Worm (Caenorhabditis elegans) whole organism, mixed stage, embryonic: ENCODE results near the gene snb-6.

Experiments used
- M03D4.4 ChIP-seq: sonication (generic microtip); optimal IDR thresholded peaks from 2 replicates; lab custom pipeline; 2017; ENCODE audit warnings: mild to moderate bottlenecking, missing genetic modification characterization, missing compliant biosample characterization
- bed-3 ChIP-seq: fragments of 200-800 bp; sonication (Bioruptor generic); optimal IDR thresholded peaks from 3 replicates; lab custom pipeline; 2018; ENCODE audit warnings: mild to moderate bottlenecking, missing genetic modification characterization, moderate library complexity, missing compliant biosample characterization
- ceh-39 ChIP-seq: fragments of 150-350 bp; optimal IDR thresholded peaks from 2 replicates; lab custom pipeline; 2014; ENCODE audit warnings: missing biosample characterization, missing genetic modification characterization
- ceh-43 ChIP-seq: fragments of 200-800 bp; sonication (Bioruptor generic); optimal IDR thresholded peaks from 2 replicates; lab custom pipeline; 2018; ENCODE audit warnings: mild to moderate bottlenecking, missing genetic modification characterization, moderate library complexity, missing compliant biosample characterization
- ceh-83 ChIP-seq: fragments of 200-800 bp; sonication (Bioruptor generic); optimal IDR thresholded peaks from 2 replicates; lab custom pipeline; 2018; ENCODE audit warnings: mild to moderate bottlenecking, missing genetic modification characterization, missing compliant biosample characterization
- ces-1 ChIP-seq: fragments of 150-350 bp; optimal IDR thresholded peaks from 2 replicates; lab custom pipeline; 2014; ENCODE audit warnings: missing biosample characterization, missing genetic modification reagents, missing genetic modification characterization
- cnd-1 ChIP-seq: fragments of 200-800 bp; sonication (Bioruptor generic); optimal IDR thresholded peaks from 2 replicates; lab custom pipeline; 2018; ENCODE audit warnings: mild to moderate bottlenecking, missing genetic modification characterization, missing compliant biosample characterization
- drap-1 ChIP-seq: fragments of 200-800 bp; sonication (Bioruptor generic); optimal IDR thresholded peaks from 3 replicates; lab custom pipeline; 2018; ENCODE audit warnings: mild to moderate bottlenecking, missing genetic modification characterization, missing compliant biosample characterization
- elt-1 ChIP-seq: sonication (generic microtip); optimal IDR thresholded peaks from 2 replicates; lab custom pipeline; 2017; ENCODE audit warnings: missing genetic modification characterization, mild to moderate bottlenecking, missing compliant biosample characterization, antibody characterized with exemption, moderate library complexity, borderline replicate concordance; ENCODE audit not compliant: insufficient read depth
- elt-3 ChIP-seq: fragments of 150-350 bp; optimal IDR thresholded peaks from 2 replicates; lab custom pipeline; 2014; ENCODE audit warnings: missing biosample characterization, missing genetic modification characterization
- flh-1 ChIP-seq: fragments of 200-800 bp; sonication (Bioruptor generic); optimal IDR thresholded peaks from 2 replicates; lab custom pipeline; 2018; ENCODE audit warnings: mild to moderate bottlenecking, missing genetic modification characterization, moderate library complexity, missing compliant biosample characterization
- ham-2 ChIP-seq: fragments of 200-800 bp; sonication (Bioruptor generic); optimal IDR thresholded peaks from 2 replicates; lab custom pipeline; 2018; ENCODE audit warnings: mild to moderate bottlenecking, missing genetic modification characterization, missing compliant biosample characterization
- lin-13 ChIP-seq: fragments of 150-350 bp; optimal IDR thresholded peaks from 2 replicates; lab custom pipeline; 2014; ENCODE audit warnings: missing biosample characterization, missing genetic modification characterization
- lin-32 ChIP-seq: fragments of 200-800 bp; sonication (Bioruptor generic); optimal IDR thresholded peaks from 2 replicates; lab custom pipeline; 2018; ENCODE audit warnings: mild to moderate bottlenecking, missing genetic modification characterization, missing compliant biosample characterization
- lsy-2 ChIP-seq: fragments of 150-350 bp; optimal IDR thresholded peaks from 2 replicates; lab custom pipeline; 2014; ENCODE audit warnings: missing biosample characterization, missing genetic modification characterization
- mep-1 ChIP-seq: fragments of 150-350 bp; optimal IDR thresholded peaks from 2 replicates; lab custom pipeline; 2017; ENCODE audit warnings: missing biosample characterization, missing genetic modification reagents, missing genetic modification characterization, inconsistent platforms
- mls-2 ChIP-seq: sonication (generic microtip); optimal IDR thresholded peaks from 2 replicates; lab custom pipeline; 2016; ENCODE audit warnings: mild to moderate bottlenecking, missing genetic modification characterization, moderate library complexity, missing compliant biosample characterization
- nhr-2 ChIP-seq: fragments of 150-350 bp; optimal IDR thresholded peaks from 2 replicates; lab custom pipeline; 2014; ENCODE audit warnings: missing biosample characterization, missing genetic modification characterization
- nhr-237 ChIP-seq: fragments of 150-350 bp; optimal IDR thresholded peaks from 2 replicates; lab custom pipeline; 2014; ENCODE audit warnings: missing biosample characterization, missing genetic modification characterization
- nhr-28 ChIP-seq: fragments of 150-350 bp; optimal IDR thresholded peaks from 2 replicates; lab custom pipeline; 2014; ENCODE audit warnings: missing biosample characterization, missing genetic modification characterization
- pha-4 ChIP-seq: fragments of 150-350 bp; optimal IDR thresholded peaks from 2 replicates; lab custom pipeline; 2018; ENCODE audit warnings: missing biosample characterization, missing genetic modification reagents, missing genetic modification characterization
- sem-2 ChIP-seq: fragments of 200-800 bp; sonication (Bioruptor generic); optimal IDR thresholded peaks from 2 replicates; lab custom pipeline; 2018; ENCODE audit warnings: mild to moderate bottlenecking, missing genetic modification characterization, missing compliant biosample characterization
- snpc-4 ChIP-seq: fragments of 150-350 bp; optimal IDR thresholded peaks from 2 replicates; lab custom pipeline; 2014; ENCODE audit warnings: missing biosample characterization, missing genetic modification characterization
- sptf-1 ChIP-seq: sonication (generic microtip); optimal IDR thresholded peaks from 2 replicates; lab custom pipeline; 2017; ENCODE audit warnings: mild to moderate bottlenecking, missing genetic modification characterization, moderate library complexity, missing compliant biosample characterization
- tbx-8 ChIP-seq: fragments of 200-800 bp; sonication (Bioruptor generic); optimal IDR thresholded peaks from 2 replicates; lab custom pipeline; 2018; ENCODE audit warnings: mild to moderate bottlenecking, missing genetic modification characterization, moderate library complexity, missing compliant biosample characterization
- unc-120 ChIP-seq: sonication (generic microtip); optimal IDR thresholded peaks from 2 replicates; lab custom pipeline; 2017; ENCODE audit warnings: missing genetic modification characterization, missing compliant biosample characterization; ENCODE audit not compliant: poor library complexity, severe bottlenecking
- unc-39 ChIP-seq: fragments of 150-350 bp; optimal IDR thresholded peaks from 2 replicates; lab custom pipeline; 2014; ENCODE audit warnings: missing biosample characterization, missing genetic modification characterization
- unc-62 ChIP-seq: fragments of 150-350 bp; optimal IDR thresholded peaks from 2 replicates; lab custom pipeline; 2014; ENCODE audit warnings: missing biosample characterization, missing genetic modification reagents, missing genetic modification characterization
- zip-8 ChIP-seq: fragments of 150-350 bp; optimal IDR thresholded peaks from 2 replicates; lab custom pipeline; 2014; ENCODE audit warnings: missing biosample characterization, missing genetic modification characterization
- ztf-11 ChIP-seq: fragments of 150-350 bp; optimal IDR thresholded peaks from 2 replicates; lab custom pipeline; 2014; ENCODE audit warnings: missing biosample characterization, missing genetic modification characterization

snb-6 gene

ce11 chrII:8821140-8821595, 38.3 kb downstream of the snb-6 start, which contains the start of gene F46C5.1:
Gene F46C5.1, minus strand, starts transcription at chrII:8821190.
- TF ChIP-seq snpc-4 (no peak), ham-2 (GFP tag; lab: Kevin White, UChicago) (no peak), elt-1 (tag; lab: Kevin White, UChicago) (no peak), pha-4 (tag; lab: Kevin White, UChicago) (no peak), unc-62 (GFP tag; lab: Kevin White, UChicago) (no peak), sem-2 (GFP tag; lab: Kevin White, UChicago) (no peak), unc-39 (tag; lab: Kevin White, UChicago) (no peak), ces-1 (GFP tag; lab: Kevin White, UChicago) (no peak), elt-3 (tag; lab: Kevin White, UChicago) (no peak), zip-8 (no peak), nhr-2 (tag; lab: Kevin White, UChicago) (no peak)

- TF ChIP-seq snpc-4 = no peak
Measured at ce11 chrII:8820126-8820972, 39.1 kb downstream of the snb-6 start.

ce11 chrII:8818978-8819896, 40.3 kb downstream of the snb-6 start, which contains the start of gene F46C5.10:
Gene F46C5.10, minus strand, starts transcription at chrII:8819028.
- TF ChIP-seq drap-1 (GFP tag; lab: Kevin White, UChicago) = no peak

- no peak for TF ChIP-seq unc-62 (GFP tag; lab: Kevin White, UChicago)
- TF ChIP-seq ces-1 (GFP tag; lab: Kevin White, UChicago) = no peak
- TF ChIP-seq sem-2 (GFP tag; lab: Kevin White, UChicago) = no peak
- no peak for TF ChIP-seq ham-2 (GFP tag; lab: Kevin White, UChicago)
- no peak for TF ChIP-seq nhr-237
- TF ChIP-seq mep-1 = no peak
- TF ChIP-seq unc-120 (tag; lab: Kevin White, UChicago) = no peak
- no peak for TF ChIP-seq nhr-2 (tag; lab: Kevin White, UChicago)
- TF ChIP-seq bed-3 (GFP tag; lab: Kevin White, UChicago) = no peak
- no peak for TF ChIP-seq sptf-1
- TF ChIP-seq zip-8 = no peak
- TF ChIP-seq ceh-43 (GFP tag; lab: Kevin White, UChicago) = no peak
- TF ChIP-seq cnd-1 (tag; lab: Kevin White, UChicago) = no peak
- no peak for TF ChIP-seq tbx-8
- TF ChIP-seq, all 35 proteins: peak for 0
Measured at ce11 chrII:8818257-8818656, 41.2 kb downstream of the snb-6 start.

- TF ChIP-seq pha-4 (tag; lab: Kevin White, UChicago) = no peak
- no peak for TF ChIP-seq lin-13 (tag; lab: Kevin White, UChicago)
- TF ChIP-seq ceh-43 (GFP tag; lab: Kevin White, UChicago) = no peak
- TF ChIP-seq unc-120 (tag; lab: Kevin White, UChicago) = no peak
Measured at ce11 chrII:8817225-8817624, 42.3 kb downstream of the snb-6 start.

- TF ChIP-seq ceh-83 (GFP tag; lab: Kevin White, UChicago) (no peak), mls-2 (tag; lab: Kevin White, UChicago) (no peak), unc-39 (tag; lab: Kevin White, UChicago) (no peak), ztf-11 (tag; lab: Kevin White, UChicago) (no peak), nhr-237 (no peak), snpc-4 (no peak), elt-1 (tag; lab: Kevin White, UChicago) (no peak), M03D4.4 (tag; lab: Kevin White, UChicago) (no peak), lin-32 (GFP tag; lab: Kevin White, UChicago) (no peak), tbx-8 (no peak), drap-1 (GFP tag; lab: Kevin White, UChicago) (no peak), ceh-39 (tag; lab: Kevin White, UChicago) (no peak), ham-2 (GFP tag; lab: Kevin White, UChicago) (no peak), nhr-28 (tag; lab: Kevin White, UChicago) (no peak), lsy-2 (tag; lab: Kevin White, UChicago) (no peak), flh-1 (no peak)
Measured at ce11 chrII:8814231-8814630, 45.3 kb downstream of the snb-6 start.
